Worm (Caenorhabditis elegans) whole organism, young adult: ENCODE data around the gene Y38H6C.24.

Experiments used
- B0261.1 ChIP-seq: sonication (generic microtip); optimal IDR thresholded peaks from 2 replicates; lab custom pipeline; 2016; ENCODE audit warnings: mild to moderate bottlenecking, missing genetic modification characterization, moderate library complexity, missing compliant biosample characterization
- B0336.3 ChIP-seq: fragments of 200-800 bp; sonication (Bioruptor generic); IDR thresholded peaks from 2 replicates; pipeline ENCODE4 v1.3.6; 2022; ENCODE audit warnings: missing genetic modification characterization, missing compliant biosample characterization
- C17E4.6 ChIP-seq: fragments of 200-800 bp; sonication (Bioruptor generic); IDR thresholded peaks from 2 replicates; pipeline ENCODE4 v1.3.6; 2022; ENCODE audit warnings: missing genetic modification reagents, missing genetic modification characterization, missing compliant biosample characterization
- F39B2.1 ChIP-seq: fragments of 200-800 bp; sonication (Bioruptor generic); IDR thresholded peaks from 2 replicates; pipeline ENCODE4 v1.3.6; 2022; ENCODE audit warnings: missing genetic modification reagents, missing genetic modification characterization, missing compliant biosample characterization
- F55B11.4 ChIP-seq: sonication (generic microtip); optimal IDR thresholded peaks from 2 replicates; lab custom pipeline; 2016; ENCODE audit warnings: missing compliant biosample characterization, missing genetic modification characterization, borderline replicate concordance; ENCODE audit not compliant: insufficient read depth
- F57C9.4 ChIP-seq: sonication (generic microtip); optimal IDR thresholded peaks from 2 replicates; lab custom pipeline; 2017; ENCODE audit warnings: mild to moderate bottlenecking, missing genetic modification characterization, missing compliant biosample characterization
- K11D2.4 ChIP-seq: fragments of 200-800 bp; sonication (Bioruptor generic); IDR thresholded peaks from 2 replicates; pipeline ENCODE4 v1.3.6; 2022; ENCODE audit warnings: missing genetic modification reagents, missing genetic modification characterization, missing compliant biosample characterization
- K12H6.12 ChIP-seq: fragments of 200-800 bp; sonication (Bioruptor generic); optimal IDR thresholded peaks from 2 replicates; lab custom pipeline; 2018; ENCODE audit warnings: mild to moderate bottlenecking, missing genetic modification characterization, missing compliant biosample characterization
- Y56A3A.18 ChIP-seq: fragments of 200-800 bp; sonication (Bioruptor generic); IDR thresholded peaks from 2 replicates; pipeline ENCODE4 v1.3.6; 2022; ENCODE audit warnings: missing genetic modification reagents, missing genetic modification characterization, missing compliant biosample characterization
- Y79H2A.3 ChIP-seq: fragments of 200-800 bp; sonication (Bioruptor generic); conservative IDR thresholded peaks from 2 replicates; pipeline ENCODE4 v1.3.6; 2022; ENCODE audit warnings: missing genetic modification reagents, missing genetic modification characterization, missing compliant biosample characterization
- aptf-3 ChIP-seq: fragments of 200-800 bp; sonication (Bioruptor generic); IDR thresholded peaks from 2 replicates; pipeline ENCODE4 v1.3.6; 2022; ENCODE audit warnings: missing genetic modification characterization, missing compliant biosample characterization
- attf-3 ChIP-seq: fragments of 200-800 bp; sonication (Bioruptor generic); conservative IDR thresholded peaks from 2 replicates; pipeline ENCODE4 v1.3.6; 2022; ENCODE audit warnings: missing genetic modification reagents, missing genetic modification characterization, missing compliant biosample characterization
- attf-6 ChIP-seq: fragments of 200-800 bp; sonication (Bioruptor generic); IDR thresholded peaks from 2 replicates; pipeline ENCODE4 v1.3.6; 2022; ENCODE audit warnings: missing genetic modification reagents, missing genetic modification characterization, missing compliant biosample characterization
- cebp-1 ChIP-seq, 2 experiments: fragments of 200-800 bp in 1 of 2; sonication (Bioruptor generic) in 1 of 2; sonication (generic microtip) in 1 of 2; IDR thresholded peaks in 1 of 2; optimal IDR thresholded peaks in 1 of 2; 2 replicates each; pipeline versions ENCODE4 v1.3.6 to Lab custom; 2017 to 2022; ENCODE audit warnings: missing compliant biosample characterization in 2 of 2, missing genetic modification characterization in 2 of 2, mild to moderate bottlenecking in 1 of 2, missing genetic modification reagents in 1 of 2, moderate library complexity in 1 of 2
- cebp-2 ChIP-seq: fragments of 200-800 bp; sonication (Bioruptor generic); IDR thresholded peaks from 2 replicates; pipeline ENCODE4 v1.3.6; 2022; ENCODE audit warnings: missing genetic modification characterization, missing compliant biosample characterization
- ceh-27 ChIP-seq: fragments of 200-800 bp; sonication (Bioruptor generic); optimal IDR thresholded peaks from 2 replicates; lab custom pipeline; 2018; ENCODE audit warnings: mild to moderate bottlenecking, missing genetic modification characterization, moderate library complexity, missing compliant biosample characterization
- ceh-40 ChIP-seq: fragments of 200-800 bp; sonication (Bioruptor generic); IDR thresholded peaks from 2 replicates; pipeline ENCODE4 v1.3.6; 2022; ENCODE audit warnings: missing genetic modification characterization, missing compliant biosample characterization
- ceh-91 ChIP-seq: fragments of 200-800 bp; sonication (Bioruptor generic); IDR thresholded peaks from 2 replicates; pipeline ENCODE4 v1.3.6; 2022; ENCODE audit warnings: missing genetic modification reagents, missing genetic modification characterization, missing compliant biosample characterization
- chd-7 ChIP-seq: sonication (generic microtip); optimal IDR thresholded peaks from 2 replicates; lab custom pipeline; 2016; ENCODE audit warnings: mild to moderate bottlenecking, missing genetic modification characterization, moderate library complexity, missing compliant biosample characterization
- dox-1 ChIP-seq: fragments of 200-800 bp; sonication (Bioruptor generic); IDR thresholded peaks from 2 replicates; pipeline ENCODE4 v1.3.6; 2022; ENCODE audit warnings: missing genetic modification reagents, missing genetic modification characterization, missing compliant biosample characterization
- egl-18 ChIP-seq: fragments of 200-800 bp; sonication (Bioruptor generic); IDR thresholded peaks from 2 replicates; pipeline ENCODE4 v1.3.6; 2022; ENCODE audit warnings: missing genetic modification reagents, missing genetic modification characterization, missing compliant biosample characterization
- egl-44 ChIP-seq: fragments of 200-800 bp; sonication (Bioruptor generic); IDR thresholded peaks from 2 replicates; pipeline ENCODE4 v1.3.6; 2022; ENCODE audit warnings: missing genetic modification reagents, missing genetic modification characterization, missing compliant biosample characterization
- egrh-3 ChIP-seq: fragments of 200-800 bp; sonication (Bioruptor generic); IDR thresholded peaks from 2 replicates; pipeline ENCODE4 v1.3.6; 2022; ENCODE audit warnings: missing genetic modification reagents, missing genetic modification characterization, missing compliant biosample characterization
- ekl-4 ChIP-seq: fragments of 200-800 bp; sonication (Bioruptor generic); IDR thresholded peaks from 2 replicates; pipeline ENCODE4 v1.3.6; 2022; ENCODE audit warnings: missing genetic modification reagents, missing genetic modification characterization, missing compliant biosample characterization
- ets-4 ChIP-seq: fragments of 200-800 bp; sonication (Bioruptor generic); optimal IDR thresholded peaks from 2 replicates; lab custom pipeline; 2018; ENCODE audit warnings: mild to moderate bottlenecking, missing genetic modification characterization, missing compliant biosample characterization
- hlh-12 ChIP-seq: sonication (generic microtip); optimal IDR thresholded peaks from 2 replicates; lab custom pipeline; 2016; ENCODE audit warnings: missing genetic modification characterization, missing compliant biosample characterization
- hlh-26 ChIP-seq: fragments of 200-800 bp; sonication (Bioruptor generic); conservative IDR thresholded peaks from 2 replicates; pipeline ENCODE4 v1.3.6; 2022; ENCODE audit warnings: missing genetic modification reagents, missing genetic modification characterization, missing compliant biosample characterization
- hmg-20 ChIP-seq: fragments of 200-800 bp; sonication (Bioruptor generic); IDR thresholded peaks from 2 replicates; pipeline ENCODE4 v1.3.6; 2022; ENCODE audit warnings: missing genetic modification reagents, missing genetic modification characterization, missing compliant biosample characterization
- lin-40 ChIP-seq: sonication (generic microtip); optimal IDR thresholded peaks from 2 replicates; lab custom pipeline; 2016; ENCODE audit warnings: missing genetic modification characterization, mild to moderate bottlenecking, missing compliant biosample characterization, missing genotype, missing genetic modification reagents
- lin-54 ChIP-seq: fragments of 200-800 bp; sonication (Bioruptor generic); optimal IDR thresholded peaks from 2 replicates; lab custom pipeline; 2018; ENCODE audit warnings: mild to moderate bottlenecking, missing genetic modification characterization, missing compliant biosample characterization
- madf-10 ChIP-seq: sonication (generic microtip); optimal IDR thresholded peaks from 2 replicates; lab custom pipeline; 2016; ENCODE audit warnings: mild to moderate bottlenecking, missing genetic modification characterization, missing compliant biosample characterization
- madf-3 ChIP-seq: fragments of 200-800 bp; sonication (Bioruptor generic); IDR thresholded peaks from 2 replicates; pipeline ENCODE4 v1.3.6; 2022; ENCODE audit warnings: missing genetic modification reagents, missing genetic modification characterization, missing compliant biosample characterization
- madf-8 ChIP-seq: fragments of 200-800 bp; sonication (Bioruptor generic); conservative IDR thresholded peaks from 2 replicates; pipeline ENCODE4 v1.3.6; 2022; ENCODE audit warnings: missing genetic modification reagents, missing genetic modification characterization, missing compliant biosample characterization
- mcd-1 ChIP-seq: fragments of 200-800 bp; sonication (Bioruptor generic); IDR thresholded peaks from 2 replicates; pipeline ENCODE4 v1.3.6; 2022; ENCODE audit warnings: missing genetic modification reagents, missing genetic modification characterization, missing compliant biosample characterization
- mel-28 ChIP-seq: sonication (generic microtip); optimal IDR thresholded peaks from 2 replicates; lab custom pipeline; 2016; ENCODE audit warnings: borderline replicate concordance, mild to moderate bottlenecking, missing genetic modification characterization, missing compliant biosample characterization
- mes-4 ChIP-seq: sonication (generic microtip); optimal IDR thresholded peaks from 2 replicates; lab custom pipeline; 2016; ENCODE audit warnings: missing genotype, missing genetic modification characterization, missing compliant biosample characterization
- mxl-1 ChIP-seq: sonication (generic microtip); optimal IDR thresholded peaks from 2 replicates; lab custom pipeline; 2016; ENCODE audit warnings: missing genetic modification characterization, missing compliant biosample characterization
- nfya-1 ChIP-seq: sonication (generic microtip); optimal IDR thresholded peaks from 2 replicates; lab custom pipeline; 2017; ENCODE audit warnings: antibody characterized with exemption, missing compliant biosample characterization, missing genetic modification characterization, borderline replicate concordance; ENCODE audit not compliant: insufficient read depth
- nhr-120 ChIP-seq: fragments of 200-800 bp; sonication (Bioruptor generic); IDR thresholded peaks from 2 replicates; pipeline ENCODE4 v1.3.6; 2022; ENCODE audit warnings: missing genetic modification characterization, missing compliant biosample characterization
- nhr-179 ChIP-seq: sonication (generic microtip); optimal IDR thresholded peaks from 2 replicates; lab custom pipeline; 2016; ENCODE audit warnings: mild to moderate bottlenecking, missing genetic modification characterization, missing compliant biosample characterization
- pbrm-1 ChIP-seq: fragments of 200-800 bp; sonication (Bioruptor generic); IDR thresholded peaks from 2 replicates; pipeline ENCODE4 v1.3.6; 2022; ENCODE audit warnings: missing genetic modification reagents, missing genetic modification characterization, missing compliant biosample characterization
- rec-8 ChIP-seq, 2 experiments: sonication (generic microtip); optimal IDR thresholded peaks; 2 replicates each; lab custom pipeline; 2016; ENCODE audit warnings: mild to moderate bottlenecking in 2 of 2, missing genetic modification characterization in 2 of 2, missing genetic modification reagents in 2 of 2, missing genotype in 2 of 2, missing biosample characterization in 1 of 2, missing compliant biosample characterization in 1 of 2, moderate library complexity in 1 of 2
- sdz-38 ChIP-seq: sonication (generic microtip); optimal IDR thresholded peaks from 2 replicates; lab custom pipeline; 2016; ENCODE audit warnings: missing genotype, missing genetic modification characterization, missing compliant biosample characterization
- tbp1 ChIP-seq: fragments of 200-800 bp; sonication (Bioruptor generic); optimal IDR thresholded peaks from 2 replicates; lab custom pipeline; 2018; ENCODE audit warnings: mild to moderate bottlenecking, missing genetic modification characterization, missing compliant biosample characterization
- zfh-2 ChIP-seq: fragments of 200-800 bp; sonication (Bioruptor generic); conservative IDR thresholded peaks from 2 replicates; pipeline ENCODE4 v1.3.6; 2022; ENCODE audit warnings: missing genetic modification reagents, missing genetic modification characterization, missing compliant biosample characterization
- ztf-18 ChIP-seq: sonication (generic microtip); optimal IDR thresholded peaks from 2 replicates; lab custom pipeline; 2016; ENCODE audit warnings: missing genotype, mild to moderate bottlenecking, missing genetic modification characterization, missing compliant biosample characterization
- ztf-22 ChIP-seq: fragments of 200-800 bp; sonication (Bioruptor generic); optimal IDR thresholded peaks from 2 replicates; lab custom pipeline; 2018; ENCODE audit warnings: mild to moderate bottlenecking, missing genetic modification characterization, moderate library complexity, missing compliant biosample characterization
- ztf-3 ChIP-seq: fragments of 200-800 bp; sonication (Bioruptor generic); optimal IDR thresholded peaks from 2 replicates; lab custom pipeline; 2018; ENCODE audit warnings: mild to moderate bottlenecking, missing genetic modification characterization, missing compliant biosample characterization

Gene Y38H6C.24

DNA sequence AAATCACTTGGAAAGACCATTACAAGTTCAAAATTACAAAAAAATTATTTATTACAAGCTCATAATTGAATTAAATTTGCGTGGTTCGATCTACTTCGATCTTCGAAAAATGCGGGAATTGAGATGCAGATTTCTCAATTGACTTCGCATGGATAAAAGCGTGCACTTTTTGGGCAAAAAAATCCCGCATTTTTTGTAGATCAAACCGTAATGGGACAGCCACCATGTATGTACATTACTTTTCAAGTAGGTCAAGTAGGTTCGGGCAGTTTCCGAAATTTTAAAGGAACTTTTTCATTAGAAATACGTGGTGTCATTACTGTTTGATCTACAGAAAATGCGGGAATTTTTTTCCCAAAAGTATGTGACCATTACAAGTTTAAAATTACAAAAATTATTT, 28.7 kb upstream of the Y38H6C.24 start (continued):
- TF ChIP-seq tbp1 (GFP tag; lab: Kevin White, UChicago) = peak; percentile 45
- no peak for TF ChIP-seq attf-3
- peak; percentile 35 for TF ChIP-seq lin-40 (tag; lab: Kevin White, UChicago)
- TF ChIP-seq hlh-12 = no peak
- no peak for TF ChIP-seq ztf-3 (GFP tag; lab: Kevin White, UChicago)
- TF ChIP-seq ceh-27 = no peak
- TF ChIP-seq C17E4.6 (GFP tag; lab: Robert Waterston, UW) = no peak
- TF ChIP-seq nfya-1 (tag; lab: Kevin White, UChicago) = no peak
- TF ChIP-seq lin-54 (GFP tag; lab: Kevin White, UChicago) = peak; percentile 57
- no peak for TF ChIP-seq K11D2.4 (GFP tag; lab: Robert Waterston, UW)
- TF ChIP-seq mxl-1 (tag; lab: Kevin White, UChicago) = no peak
- TF ChIP-seq madf-8 (GFP tag; lab: Robert Waterston, UW) = peak; percentile 59
- peak; percentile 71 for TF ChIP-seq chd-7 (tag; lab: Kevin White, UChicago)
- peak; percentile 49 for TF ChIP-seq madf-10 (tag; lab: Kevin White, UChicago)
- no peak for TF ChIP-seq rec-8 (tag; optimal IDR thresholded peaks at IDR 0.05; lab: Kevin White, UChicago)
- no peak for TF ChIP-seq zfh-2 (GFP tag; lab: Robert Waterston, UW)
- no peak for TF ChIP-seq mes-4 (tag; lab: Kevin White, UChicago)
- no peak for TF ChIP-seq F39B2.1
- no peak for TF ChIP-seq aptf-3 (GFP tag; lab: Robert Waterston, UW)
- no peak for TF ChIP-seq B0261.1 (tag; lab: Kevin White, UChicago)
- no peak for TF ChIP-seq cebp-1 (GFP tag; IDR thresholded peaks at IDR 0.05; lab: Robert Waterston, UW)
- peak; percentile 61 for TF ChIP-seq cebp-1 (tag; optimal IDR thresholded peaks at IDR 0.05; lab: Kevin White, UChicago)
- TF ChIP-seq nhr-120 (GFP tag; lab: Robert Waterston, UW) = no peak
- TF ChIP-seq B0336.3 (GFP tag; lab: Robert Waterston, UW) = peak; percentile 89
- no peak for TF ChIP-seq mel-28
- peak; percentile 4 for TF ChIP-seq nhr-179 (tag; lab: Kevin White, UChicago)
- TF ChIP-seq egrh-3 (GFP tag; lab: Robert Waterston, UW) = no peak
- no peak for TF ChIP-seq hlh-26 (GFP tag; lab: Robert Waterston, UW)
- peak; percentile 26; the same call in 1 of the 2 replicates for TF ChIP-seq attf-6 (GFP tag; lab: Robert Waterston, UW)
- TF ChIP-seq ceh-40 = no peak
- TF ChIP-seq mcd-1 (GFP tag; lab: Robert Waterston, UW) = no peak
- TF ChIP-seq Y56A3A.18 (GFP tag; lab: Robert Waterston, UW) = peak; percentile 66
- 0 out of 2 replicates have a peak, but pooled peaks have one; percentile 51 for TF ChIP-seq madf-3 (GFP tag; lab: Robert Waterston, UW)
- TF ChIP-seq ekl-4 (GFP tag; lab: Robert Waterston, UW) = peak; percentile 43; the same call in 1 of the 2 replicates
- no peak for TF ChIP-seq egl-18
- peak; percentile 75 for TF ChIP-seq pbrm-1
- no peak for TF ChIP-seq ets-4 (GFP tag; lab: Kevin White, UChicago)
- TF ChIP-seq ztf-18 (tag; lab: Kevin White, UChicago) = no peak
- no peak for TF ChIP-seq F55B11.4 (tag; lab: Kevin White, UChicago)
- peak; percentile 42; the same call in 1 of the 2 replicates for TF ChIP-seq ceh-91
- no peak for TF ChIP-seq Y79H2A.3 (GFP tag; lab: Robert Waterston, UW)
- no peak for TF ChIP-seq sdz-38 (tag; lab: Kevin White, UChicago)
- TF ChIP-seq dox-1 = peak; percentile 54; the same call in 1 of the 2 replicates
- no peak; the same call in 1 of the 2 replicates for TF ChIP-seq egl-44 (GFP tag; lab: Robert Waterston, UW)
- TF ChIP-seq F57C9.4 = peak; percentile 11
- TF ChIP-seq hmg-20 (GFP tag; lab: Robert Waterston, UW) = 0 out of 2 replicates have a peak, but pooled peaks have one; percentile 9
- TF ChIP-seq cebp-2 (GFP tag; lab: Robert Waterston, UW) = peak; percentile 42; the same call in 1 of the 2 replicates
- TF ChIP-seq K12H6.12 (tag; lab: Kevin White, UChicago) = no peak
- TF ChIP-seq ztf-22 = peak; percentile 56
